Worm (Caenorhabditis elegans): ENCODE measurements around the gene hal-2.

ce11 chrIII:10064140-10064539 is 24.6 kb downstream of the hal-2 start, which contains the start of gene ekl-6:
- TF ChIP-seq ztf-11 (tag; optimal IDR thresholded peaks at IDR 0.05) = no peak
- TF ChIP-seq pha-4 (tag; optimal IDR thresholded peaks at IDR 0.05) = no peak
- TF ChIP-seq unc-62 (GFP tag; optimal IDR thresholded peaks at IDR 0.05) = no peak
- no peak for TF ChIP-seq nhr-76 (tag; optimal IDR thresholded peaks at IDR 0.05)
- no peak for TF ChIP-seq ceh-83 (GFP tag; optimal IDR thresholded peaks at IDR 0.05)
- TF ChIP-seq nhr-28 (tag; optimal IDR thresholded peaks at IDR 0.05) = no peak
- no peak for TF ChIP-seq snpc-4 (tag; optimal IDR thresholded peaks at IDR 0.05)
- no peak for TF ChIP-seq zip-8 (tag; optimal IDR thresholded peaks at IDR 0.05)
- no peak for TF ChIP-seq unc-39 (tag; optimal IDR thresholded peaks at IDR 0.05)
- no peak for TF ChIP-seq bed-3 (GFP tag; optimal IDR thresholded peaks at IDR 0.05)
- no peak for TF ChIP-seq ces-1 (GFP tag; optimal IDR thresholded peaks at IDR 0.05)
- no peak for TF ChIP-seq drap-1 (GFP tag; optimal IDR thresholded peaks at IDR 0.05)
- TF ChIP-seq M03D4.4 (tag; optimal IDR thresholded peaks at IDR 0.05) = no peak
